Worm (Caenorhabditis elegans): ENCODE results near the gene srt-73.

srt-73 gene

ce11 chrIV:7927218-7927617 lies 48.1 kb downstream of the srt-73 start, which contains the start of gene C49H3.12:
C49H3.12 (minus strand) TSS chrIV:7927318.
- TF ChIP-seq ccch-3 (GFP tag; optimal IDR thresholded peaks at IDR 0.05) (no peak), mel-28 (tag; optimal IDR thresholded peaks at IDR 0.05; ENCODE audit: borderline replicate concordance) (no peak), nhr-80 (tag; optimal IDR thresholded peaks at IDR 0.05) (no peak), B0035.1 (tag; optimal IDR thresholded peaks at IDR 0.05) (no peak), ztf-22 (GFP tag; optimal IDR thresholded peaks at IDR 0.05) (no peak), nhr-90 (tag; optimal IDR thresholded peaks at IDR 0.05) (no peak), hmg-1.2 (GFP tag; IDR thresholded peaks at IDR 0.05) (no peak), T26A5.8 (tag; optimal IDR thresholded peaks at IDR 0.05) (no peak), C17E4.6 (GFP tag; IDR thresholded peaks at IDR 0.05) (no peak), aptf-3 (GFP tag; IDR thresholded peaks at IDR 0.05) (no peak), B0019.2 (GFP tag; conservative IDR thresholded peaks at IDR 0.05) (no peak), Y67H2A.10 (GFP tag; conservative IDR thresholded peaks at IDR 0.05) (no peak)

- TF ChIP-seq F22D6.2 (tag; optimal IDR thresholded peaks at IDR 0.05) (no peak), snpc-1.3 (tag; optimal IDR thresholded peaks at IDR 0.05; ENCODE audit: insufficient read depth) (no peak), B0336.3 (GFP tag; IDR thresholded peaks at IDR 0.05) (no peak), sdz-38 (tag; optimal IDR thresholded peaks at IDR 0.05) (no peak), Y56A3A.18 (GFP tag; IDR thresholded peaks at IDR 0.05) (no peak), sptf-2 (GFP tag; optimal IDR thresholded peaks at IDR 0.05) (no peak), F49E8.2 (tag; optimal IDR thresholded peaks at IDR 0.05; ENCODE audit: insufficient read depth) (no peak), Y79H2A.3 (GFP tag; conservative IDR thresholded peaks at IDR 0.05) (no peak)
These were observed 48.7 kb downstream of the srt-73 start, which contains the start of gene gcy-8 for ce11 chrIV:7927852-7928251. gcy-8 (plus strand) TSS chrIV:7928152.
